Fruit fly (Drosophila melanogaster): ENCODE results near the gene DIP-beta.

Gene DIP-beta

dm6 chrX:21375595-21376047 lies 81.9 kb downstream of the DIP-beta start (continued):
- TF ChIP-seq bsh (GFP tag; optimal IDR thresholded peaks at IDR 0.05) (peak in 1 of 2 experiments; percentile 37), ewg (GFP tag; optimal IDR thresholded peaks at IDR 0.05) (no peak), Lpt (GFP tag; optimal IDR thresholded peaks at IDR 0.05) (no peak), dysf (GFP tag; IDR thresholded peaks at IDR 0.05) (peak; percentile 40; the same call in 1 of the 3 replicates), Sox100B (GFP tag; optimal IDR thresholded peaks at IDR 0.05) (peak; percentile 54), CG7839 (tag; optimal IDR thresholded peaks at IDR 0.05) (peak; percentile 60), HHEX (GFP tag; optimal IDR thresholded peaks at IDR 0.05) (peak; percentile 52), NfI (GFP tag; optimal IDR thresholded peaks at IDR 0.05) (peak; percentile 41), fd3F (GFP tag; optimal IDR thresholded peaks at IDR 0.05) (peak; percentile 1), Dek (tag; optimal IDR thresholded peaks at IDR 0.05) (peak; percentile 52), CG2678 (tag; optimal IDR thresholded peaks at IDR 0.05) (peak; percentile 75), pho (GFP tag; optimal IDR thresholded peaks at IDR 0.05) (no peak), NFAT (GFP tag; IDR thresholded peaks at IDR 0.05) (0 out of 2 replicates have a peak, but pooled peaks have one; percentile 41), hkb (optimal IDR thresholded peaks at IDR 0.05) (no peak), hkb (GFP tag; IDR thresholded peaks at IDR 0.05) (0 out of 2 replicates have a peak, but pooled peaks have one; percentile 7), CG14965 (GFP tag; optimal IDR thresholded peaks at IDR 0.05; ENCODE audit: borderline replicate concordance) (no peak), CG3995 (GFP tag; optimal IDR thresholded peaks at IDR 0.05) (peak; percentile 2), CG18599 (GFP tag; optimal IDR thresholded peaks at IDR 0.05) (peak; percentile 70), CG9727 (GFP tag; optimal IDR thresholded peaks at IDR 0.05) (peak; percentile 39), CG15011 (GFP tag; optimal IDR thresholded peaks at IDR 0.05) (peak; percentile 11), al (GFP tag; IDR thresholded peaks at IDR 0.05) (0 out of 2 replicates have a peak, but pooled peaks have one; percentile 24), cas (GFP tag; IDR thresholded peaks at IDR 0.05) (no peak), Ptx1 (GFP tag; IDR thresholded peaks at IDR 0.05) (0 out of 2 replicates have a peak, but pooled peaks have one; percentile 30), so (GFP tag; IDR thresholded peaks at IDR 0.05) (0 out of 3 replicates have a peak, but pooled peaks have one; percentile 41), chinmo (GFP tag; IDR thresholded peaks at IDR 0.05; ENCODE audit: partially characterized antibody) (no peak), tio (GFP tag; optimal IDR thresholded peaks at IDR 0.05) (no peak), CG4820 (GFP tag; optimal IDR thresholded peaks at IDR 0.05) (no peak), CG14710 (tag; optimal IDR thresholded peaks at IDR 0.05) (no peak), CG17829 (tag; optimal IDR thresholded peaks at IDR 0.05) (peak; percentile 16), hth (optimal IDR thresholded peaks at IDR 0.05) (no peak), Hr51 (GFP tag; optimal IDR thresholded peaks at IDR 0.05) (no peak), Doc3 (GFP tag; IDR thresholded peaks at IDR 0.05; ENCODE audit: partially characterized antibody) (no peak), bab2 (GFP tag; optimal IDR thresholded peaks at IDR 0.05) (no peak), Fer1 (GFP tag; optimal IDR thresholded peaks at IDR 0.05) (peak; percentile 59), CG7745 (tag; optimal IDR thresholded peaks at IDR 0.05) (no peak), Rfx (GFP tag; IDR thresholded peaks at IDR 0.05) (peak; percentile 57), NK7.1 (GFP tag; optimal IDR thresholded peaks at IDR 0.05) (no peak), CG11695 (GFP tag; IDR thresholded peaks at IDR 0.05) (0 out of 3 replicates have a peak, but pooled peaks have one; percentile 18), sna (GFP tag; IDR thresholded peaks at IDR 0.05; ENCODE audit: partially characterized antibody) (no peak), zfh2 (GFP tag; optimal IDR thresholded peaks at IDR 0.05) (no peak), CG3726 (GFP tag; IDR thresholded peaks at IDR 0.05) (no peak), HmgZ (tag; optimal IDR thresholded peaks at IDR 0.05) (peak; percentile 10), lbe (GFP tag; optimal IDR thresholded peaks at IDR 0.05) (peak; percentile 2), tgo (GFP tag; IDR thresholded peaks at IDR 0.05) (peak; percentile 35; the same call in 1 of the 3 replicates), D19A (tag; optimal IDR thresholded peaks at IDR 0.05) (peak; percentile 24), B-H2 (GFP tag; optimal IDR thresholded peaks at IDR 0.05) (no peak), Dref (GFP tag; IDR thresholded peaks at IDR 0.05) (no peak), CG18764 (GFP tag; optimal IDR thresholded peaks at IDR 0.05) (no peak), Tbp (GFP tag; optimal IDR thresholded peaks at IDR 0.05) (no peak), CG9932 (GFP tag; IDR thresholded peaks at IDR 0.05) (peak; percentile 69), Adf1 (GFP tag; IDR thresholded peaks at IDR 0.05) (no peak)

Measured in whole organism, embryonic.